Fruit fly (Drosophila melanogaster) whole organism, prepupa: ENCODE data around the gene Tpr2.

Experiments
- CG11902 ChIP-seq: fragments of 200-800 bp; sonication (Bioruptor generic); optimal IDR thresholded peaks from 3 replicates; lab custom pipeline; 2016; ENCODE audit warnings: missing biosample characterization, missing genetic modification characterization
- CG3919 ChIP-seq: fragments of 200-800 bp; sonication (Bioruptor generic); optimal IDR thresholded peaks from 3 replicates; lab custom pipeline; 2016; ENCODE audit warnings: missing biosample characterization, missing genetic modification characterization
- CG6808 ChIP-seq: fragments of 200-800 bp; sonication (Bioruptor generic); optimal IDR thresholded peaks from 3 replicates; lab custom pipeline; 2017; ENCODE audit warnings: missing biosample characterization, missing genetic modification characterization, mild to moderate bottlenecking, moderate library complexity, missing genetic modification reagents

DNA sequence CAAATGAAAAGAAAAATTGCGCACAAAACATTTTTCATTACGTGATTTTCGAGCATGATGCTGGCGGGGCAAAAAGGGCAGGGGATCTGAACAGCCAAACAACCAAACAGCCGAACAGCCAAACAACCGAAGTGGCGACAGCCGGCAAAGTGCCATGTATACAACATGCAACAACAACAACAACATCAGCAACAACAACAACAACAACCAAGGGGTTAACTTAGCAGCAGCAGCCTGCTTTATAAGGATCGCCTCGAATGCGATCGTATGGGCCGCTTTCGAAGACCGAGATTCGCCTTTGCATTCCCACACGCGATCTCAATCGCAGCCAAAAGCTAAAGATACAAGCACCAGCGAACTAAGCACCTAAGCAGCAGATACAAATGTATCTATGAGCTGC is 27.7 kb upstream of the Tpr2 start:
- TF ChIP-seq CG11902 (no peak), CG3919 (GFP tag; lab: Kevin White, UChicago) (no peak), CG6808 (GFP tag; lab: Kevin White, UChicago) (no peak)
